Worm (Caenorhabditis elegans) whole organism, L2 larva: ENCODE measurements around the gene K08D9.6.

Experiments used
- alr-1 ChIP-seq: fragments of 150-350 bp; optimal IDR thresholded peaks from 2 replicates; lab custom pipeline; 2014; ENCODE audit warnings: missing biosample characterization, missing genetic modification characterization
- ama-1 ChIP-seq: fragments of 150-350 bp; optimal IDR thresholded peaks from 2 replicates; lab custom pipeline; 2018; ENCODE audit warnings: inconsistent platforms
- ceh-82 ChIP-seq: fragments of 150-350 bp; optimal IDR thresholded peaks from 2 replicates; lab custom pipeline; 2014; ENCODE audit warnings: missing biosample characterization, missing genetic modification characterization
- fos-1 ChIP-seq: fragments of 150-350 bp; optimal IDR thresholded peaks from 2 replicates; lab custom pipeline; 2014; ENCODE audit warnings: missing biosample characterization, missing genetic modification characterization
- gmeb-1 ChIP-seq: fragments of 150-350 bp; optimal IDR thresholded peaks from 2 replicates; lab custom pipeline; 2014; ENCODE audit warnings: missing biosample characterization, missing genetic modification characterization
- lin-13 ChIP-seq: fragments of 150-350 bp; optimal IDR thresholded peaks from 2 replicates; lab custom pipeline; 2014; ENCODE audit warnings: missing biosample characterization, missing genetic modification reagents, missing genetic modification characterization
- lin-39 ChIP-seq: fragments of 150-350 bp; optimal IDR thresholded peaks from 2 replicates; lab custom pipeline; 2014; ENCODE audit warnings: missing biosample characterization, missing genetic modification reagents, missing genetic modification characterization
- lsy-2 ChIP-seq, 2 experiments: fragments of 150-350 bp in 1 of 2; sonication (generic microtip) in 1 of 2; optimal IDR thresholded peaks; 2 replicates each; lab custom pipeline; 2014 to 2017; ENCODE audit warnings: missing biosample characterization in 2 of 2, missing genetic modification characterization in 2 of 2
- mdl-1 ChIP-seq, 2 experiments: fragments of 150-350 bp in 1 of 2; sonication (generic microtip) in 1 of 2; optimal IDR thresholded peaks; 2 replicates each; lab custom pipeline; 2017; ENCODE audit warnings: missing biosample characterization in 2 of 2, missing genetic modification characterization in 2 of 2
- nhr-77 ChIP-seq: fragments of 150-350 bp; optimal IDR thresholded peaks from 2 replicates; lab custom pipeline; 2014; ENCODE audit warnings: missing biosample characterization, missing genetic modification characterization
- snpc-4 ChIP-seq: fragments of 150-350 bp; optimal IDR thresholded peaks from 2 replicates; lab custom pipeline; 2014; ENCODE audit warnings: missing biosample characterization, missing genetic modification characterization

- TF ChIP-seq gmeb-1 (tag; lab: Kevin White, UChicago): no peak
- no peak for TF ChIP-seq snpc-4 (tag; lab: Kevin White, UChicago)
- TF ChIP-seq fos-1 (tag; lab: Kevin White, UChicago): no peak
- TF ChIP-seq lin-13 (GFP tag; lab: Kevin White, UChicago): no peak
- no peak for TF ChIP-seq alr-1
- no peak for TF ChIP-seq nhr-77
- no peak for TF ChIP-seq mdl-1 (tag; optimal IDR thresholded peaks at IDR 0.05; lab: Kevin White, UChicago)
- TF ChIP-seq lin-39 (tag; lab: Kevin White, UChicago): no peak
- no peak for TF ChIP-seq lsy-2 (tag; optimal IDR thresholded peaks at IDR 0.05; lab: Kevin White, UChicago)
- TF ChIP-seq ceh-82: no peak
- no peak for TF ChIP-seq ama-1 (lab: Kevin White, UChicago)
Observed at ce11 chrV:3257277-3257676, 22.5 kb upstream of the K08D9.6 start, which contains the start of gene T28A11.22.
